Fruit fly (Drosophila melanogaster): ENCODE data around the gene CG15638.

The CG15638 gene

DNA sequence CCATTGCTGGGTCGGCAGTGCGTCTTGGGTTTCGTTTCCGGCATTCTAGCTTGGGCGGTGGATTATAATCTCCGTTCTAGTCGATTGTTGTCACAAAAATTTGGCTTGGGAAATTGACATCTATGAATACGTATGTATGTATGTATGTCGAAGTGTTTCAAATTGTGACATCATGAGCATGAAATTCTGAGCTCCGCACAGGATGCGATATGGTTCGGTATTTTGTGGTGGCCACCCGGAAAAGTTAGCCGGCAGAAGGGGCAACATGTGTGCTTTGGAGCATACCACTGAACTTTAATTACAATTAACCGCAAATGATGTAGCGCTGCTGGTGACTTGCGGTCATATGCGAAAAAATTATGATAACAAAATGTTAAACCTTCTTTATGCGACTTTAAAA, at the start of gene CG15638:
TSS of gene CG15638 (minus strand) at position 101 of the 400 bp plus-strand sequence.
- no peak for TF ChIP-seq Abd-B (GFP tag; optimal IDR thresholded peaks at IDR 0.05)
- no peak for TF ChIP-seq GATAd (GFP tag; optimal IDR thresholded peaks at IDR 0.05)
- TF ChIP-seq tai (GFP tag; optimal IDR thresholded peaks at IDR 0.05) = no peak
- TF ChIP-seq Sp1 (GFP tag; optimal IDR thresholded peaks at IDR 0.05) = no peak
- no peak for TF ChIP-seq sv (GFP tag; optimal IDR thresholded peaks at IDR 0.05)
- no peak for TF ChIP-seq pan (optimal IDR thresholded peaks at IDR 0.05)
- TF ChIP-seq sage (GFP tag; optimal IDR thresholded peaks at IDR 0.05) = no peak
- no peak for TF ChIP-seq Myc (optimal IDR thresholded peaks at IDR 0.05)
- TF ChIP-seq dmrt93B (GFP tag; optimal IDR thresholded peaks at IDR 0.05) = no peak
- TF ChIP-seq Hnf4 (GFP tag; optimal IDR thresholded peaks at IDR 0.05) = no peak
- TF ChIP-seq h (GFP tag; optimal IDR thresholded peaks at IDR 0.05) = no peak
- no peak for TF ChIP-seq Dif (GFP tag; optimal IDR thresholded peaks at IDR 0.05; ENCODE audit: partially characterized antibody)
- TF ChIP-seq jim (GFP tag; optimal IDR thresholded peaks at IDR 0.05) = no peak
- no peak for TF ChIP-seq Mio (GFP tag; optimal IDR thresholded peaks at IDR 0.05)
- TF ChIP-seq Rel (GFP tag; optimal IDR thresholded peaks at IDR 0.05) = no peak
- TF ChIP-seq Rel (tag; optimal IDR thresholded peaks at IDR 0.05) = no peak
- TF ChIP-seq Hr83 (GFP tag; optimal IDR thresholded peaks at IDR 0.05; ENCODE audit: poor library complexity, severe bottlenecking) = no peak
- no peak for TF ChIP-seq fru (GFP tag; optimal IDR thresholded peaks at IDR 0.05)

DNA sequence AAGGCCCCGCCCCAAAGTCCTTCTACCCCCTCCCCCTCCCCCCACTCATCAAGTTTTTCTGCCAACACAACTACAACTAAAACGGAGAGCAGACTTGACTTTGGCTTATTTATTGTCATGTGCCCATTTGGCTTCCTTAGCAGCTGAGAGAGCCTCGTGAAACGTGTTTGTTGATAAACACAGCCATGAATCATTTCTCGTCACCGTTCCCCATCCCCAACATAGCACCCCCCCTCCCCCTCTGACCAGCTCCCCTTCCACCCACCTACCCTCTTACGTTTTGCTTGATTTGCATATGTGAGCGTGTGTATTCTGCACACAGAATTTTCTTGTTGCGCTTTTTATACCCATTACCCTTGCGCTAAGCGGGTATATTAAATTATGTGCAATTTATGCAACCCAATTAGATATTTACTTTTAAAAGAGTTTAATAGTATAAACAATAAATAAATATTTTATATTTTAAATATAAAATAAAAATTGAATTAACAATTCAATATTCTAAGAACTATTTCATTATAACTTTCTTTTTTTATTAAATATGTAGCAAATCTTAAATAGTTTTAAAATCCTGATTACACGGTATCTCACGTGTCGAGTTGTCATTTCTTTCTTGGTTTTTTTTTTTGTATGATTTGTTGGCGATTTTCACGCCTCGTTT, 36.3 kb upstream of the CG15638 start:
- TF ChIP-seq Rel (GFP tag; optimal IDR thresholded peaks at IDR 0.05) (no peak), Rel (tag; optimal IDR thresholded peaks at IDR 0.05) (no peak), br (GFP tag; optimal IDR thresholded peaks at IDR 0.05) (no peak), psq (GFP tag; optimal IDR thresholded peaks at IDR 0.05) (peak; percentile 46), woc (GFP tag; optimal IDR thresholded peaks at IDR 0.05) (peak; percentile 23), dmrt93B (GFP tag; optimal IDR thresholded peaks at IDR 0.05) (peak; percentile 13), N (GFP tag; optimal IDR thresholded peaks at IDR 0.05) (no peak), OdsH (GFP tag; optimal IDR thresholded peaks at IDR 0.05) (no peak), sage (GFP tag; optimal IDR thresholded peaks at IDR 0.05) (no peak), h (GFP tag; optimal IDR thresholded peaks at IDR 0.05) (peak; percentile 2), Sp1 (GFP tag; optimal IDR thresholded peaks at IDR 0.05) (peak; percentile 42), fru (GFP tag; optimal IDR thresholded peaks at IDR 0.05) (peak; percentile 17), ey (GFP tag; optimal IDR thresholded peaks at IDR 0.05) (no peak), Mio (GFP tag; optimal IDR thresholded peaks at IDR 0.05) (no peak), GATAd (GFP tag; optimal IDR thresholded peaks at IDR 0.05) (no peak), foxo (GFP tag; optimal IDR thresholded peaks at IDR 0.05) (peak in 1 of 2 experiments; percentile 30), pan (optimal IDR thresholded peaks at IDR 0.05) (no peak), Hr78 (GFP tag; optimal IDR thresholded peaks at IDR 0.05) (no peak), HLH106 (tag; optimal IDR thresholded peaks at IDR 0.05) (peak; percentile 48)

DNA sequence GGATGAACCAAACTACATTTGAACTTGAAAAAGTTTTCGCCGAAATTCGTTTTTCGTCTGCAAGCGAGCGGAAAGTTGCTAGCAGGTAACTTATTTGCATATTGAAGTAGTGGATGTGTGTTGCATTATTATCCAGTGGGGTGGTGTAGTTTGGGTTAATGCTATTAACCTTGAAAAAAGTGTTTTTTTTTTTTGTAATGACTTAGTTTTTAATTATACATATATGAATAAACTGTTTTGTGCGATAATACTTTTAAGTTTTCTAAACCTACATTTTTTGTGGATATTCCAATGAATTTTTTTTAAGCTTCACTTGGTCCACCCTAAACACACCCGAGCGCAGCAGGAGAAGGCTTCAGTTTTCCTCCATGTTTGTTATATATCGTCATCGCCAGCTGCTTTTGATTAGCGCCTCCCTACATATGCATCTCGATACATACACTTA, 35.4 kb upstream of the CG15638 start:
- TF ChIP-seq ey (GFP tag; optimal IDR thresholded peaks at IDR 0.05) (peak; percentile 82), Dif (GFP tag; optimal IDR thresholded peaks at IDR 0.05; ENCODE audit: partially characterized antibody) (no peak), woc (GFP tag; optimal IDR thresholded peaks at IDR 0.05) (peak; percentile 75), Vsx2 (GFP tag; optimal IDR thresholded peaks at IDR 0.05; ENCODE audit: partially characterized antibody) (no peak), dmrt93B (GFP tag; optimal IDR thresholded peaks at IDR 0.05) (peak; percentile 81), sage (GFP tag; optimal IDR thresholded peaks at IDR 0.05) (peak; percentile 79), sv (GFP tag; optimal IDR thresholded peaks at IDR 0.05) (no peak), Dfd (GFP tag; optimal IDR thresholded peaks at IDR 0.05) (no peak), jim (GFP tag; optimal IDR thresholded peaks at IDR 0.05) (no peak), brk (GFP tag; optimal IDR thresholded peaks at IDR 0.05) (no peak), tai (GFP tag; optimal IDR thresholded peaks at IDR 0.05) (peak; percentile 10), usp (GFP tag; optimal IDR thresholded peaks at IDR 0.05) (no peak), pan (optimal IDR thresholded peaks at IDR 0.05) (no peak), psq (GFP tag; optimal IDR thresholded peaks at IDR 0.05) (peak; percentile 81), Abd-B (GFP tag; optimal IDR thresholded peaks at IDR 0.05) (no peak), Hr83 (GFP tag; optimal IDR thresholded peaks at IDR 0.05; ENCODE audit: poor library complexity, severe bottlenecking) (no peak), HLH106 (tag; optimal IDR thresholded peaks at IDR 0.05) (peak; percentile 79), h (GFP tag; optimal IDR thresholded peaks at IDR 0.05) (peak; percentile 89), GATAd (GFP tag; optimal IDR thresholded peaks at IDR 0.05) (no peak), Sp1 (GFP tag; optimal IDR thresholded peaks at IDR 0.05) (peak; percentile 95), CG9705 (GFP tag; optimal IDR thresholded peaks at IDR 0.05) (peak; percentile 73), br (GFP tag; optimal IDR thresholded peaks at IDR 0.05) (peak; percentile 91), CG32264 (GFP tag; optimal IDR thresholded peaks at IDR 0.05) (peak; percentile 53), Rel (GFP tag; optimal IDR thresholded peaks at IDR 0.05) (peak; percentile 48), Rel (tag; optimal IDR thresholded peaks at IDR 0.05) (peak; percentile 40), CrebA (GFP tag; optimal IDR thresholded peaks at IDR 0.05; ENCODE audit: borderline replicate concordance) (peak; percentile 32), lola (GFP tag; optimal IDR thresholded peaks at IDR 0.05) (no peak), Hr78 (GFP tag; optimal IDR thresholded peaks at IDR 0.05) (no peak), fru (GFP tag; optimal IDR thresholded peaks at IDR 0.05) (peak; percentile 87), OdsH (GFP tag; optimal IDR thresholded peaks at IDR 0.05) (peak; percentile 85), Mio (GFP tag; optimal IDR thresholded peaks at IDR 0.05) (peak; percentile 52), N (GFP tag; optimal IDR thresholded peaks at IDR 0.05) (no peak), dsf (GFP tag; optimal IDR thresholded peaks at IDR 0.05; ENCODE audit: borderline replicate concordance) (no peak), rgr (GFP tag; optimal IDR thresholded peaks at IDR 0.05) (peak; percentile 85), foxo (GFP tag; optimal IDR thresholded peaks at IDR 0.05) (peak in 1 of 2 experiments; percentile 91), Hnf4 (GFP tag; optimal IDR thresholded peaks at IDR 0.05) (peak; percentile 70), dl (GFP tag; optimal IDR thresholded peaks at IDR 0.05; ENCODE audit: insufficient read depth in 1 of 2, partially characterized antibody in 2 of 2) (no peak), Myc (optimal IDR thresholded peaks at IDR 0.05) (no peak), Jra (GFP tag; optimal IDR thresholded peaks at IDR 0.05) (peak; percentile 29)
